Worm (Caenorhabditis elegans): ENCODE data around the gene F55H2.5.
A peak's percentile ranks its signal among the peaks of the same experiment; 100 is the strongest.

DNA sequence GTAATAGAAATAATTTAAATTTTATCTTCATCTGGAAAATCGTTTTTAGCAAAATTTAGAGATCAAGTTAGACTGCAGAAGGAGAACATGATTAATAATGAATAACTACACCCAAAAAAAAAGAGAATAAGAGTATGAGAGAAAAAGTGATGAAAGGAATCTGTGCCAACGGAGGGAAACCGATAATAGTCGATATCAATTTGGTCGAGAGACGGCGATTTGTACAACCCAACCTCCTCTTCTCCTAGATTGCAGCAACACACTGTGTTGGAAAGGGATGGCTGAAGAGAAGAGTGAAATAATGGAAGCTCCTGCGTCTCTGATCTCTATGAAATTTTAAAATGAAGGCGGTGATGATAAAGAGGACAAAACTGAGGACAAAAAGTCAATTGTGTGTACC is 36.8 kb upstream of the F55H2.5 start:
- no peak for TF ChIP-seq elt-3 (tag; optimal IDR thresholded peaks at IDR 0.05)
- TF ChIP-seq fos-1 (tag; optimal IDR thresholded peaks at IDR 0.05): no peak
- no peak for TF ChIP-seq fkh-10 (GFP tag; optimal IDR thresholded peaks at IDR 0.05)
- TF ChIP-seq snpc-4 (tag; optimal IDR thresholded peaks at IDR 0.05): no peak
- no peak for TF ChIP-seq tbx-2 (tag; optimal IDR thresholded peaks at IDR 0.05)
- TF ChIP-seq elt-2 (tag; optimal IDR thresholded peaks at IDR 0.05): peak; percentile 77
- TF ChIP-seq lin-39 (tag; optimal IDR thresholded peaks at IDR 0.05): no peak
- no peak for TF ChIP-seq ztf-4 (tag; optimal IDR thresholded peaks at IDR 0.05)
- no peak for TF ChIP-seq skn-1 (tag; optimal IDR thresholded peaks at IDR 0.05)
- no peak for TF ChIP-seq nhr-28 (tag; optimal IDR thresholded peaks at IDR 0.05)
